Fruit fly (Drosophila melanogaster) whole organism, adult: ENCODE data around the gene Nup153.

Experiments used
- CG12768 ChIP-seq: fragments of 200-800 bp; sonication (Bioruptor generic); optimal IDR thresholded peaks from 2 replicates; lab custom pipeline; 2017; ENCODE audit warnings: missing biosample characterization, missing genetic modification characterization, mild to moderate bottlenecking, moderate library complexity, missing genetic modification reagents
- Mnt ChIP-seq: fragments of 200-800 bp; sonication (Bioruptor generic); optimal IDR thresholded peaks from 2 replicates; lab custom pipeline; 2016; ENCODE audit warnings: missing biosample characterization, mild to moderate bottlenecking, missing genetic modification characterization

DNA sequence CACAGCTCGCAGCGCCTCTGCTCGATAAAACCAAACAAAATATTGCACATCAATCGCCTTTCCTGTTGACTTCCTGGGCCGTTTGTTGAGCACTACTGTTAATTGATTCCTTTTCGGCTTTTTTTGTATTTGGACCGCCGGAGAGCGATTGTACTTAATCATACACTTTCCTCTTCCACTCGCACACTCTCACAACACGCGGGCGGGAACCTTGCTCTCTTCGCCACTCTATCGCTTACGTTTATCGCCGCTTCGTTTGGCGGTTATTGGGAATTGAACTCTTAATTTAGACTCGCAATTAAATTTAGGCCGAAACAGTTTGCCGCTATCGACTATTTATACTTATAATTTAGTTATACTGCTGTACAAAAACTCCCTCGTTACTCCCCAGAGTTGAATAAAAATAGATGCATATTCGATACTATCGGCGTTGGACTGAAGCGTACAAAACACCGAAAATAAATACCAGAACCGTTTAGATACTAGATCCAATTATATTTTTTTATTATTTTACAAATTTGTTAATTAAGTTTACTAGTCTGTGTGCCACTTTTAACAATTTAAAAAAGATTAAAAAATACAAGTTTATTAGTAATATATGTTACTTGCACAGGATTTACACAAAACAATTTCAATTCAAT is 45.4 kb upstream of the Nup153 start, which contains the start of gene Arp2:
- no peak for TF ChIP-seq Mnt
- TF ChIP-seq CG12768 (GFP tag; lab: Kevin White, UChicago): no peak
